Fruit fly (Drosophila melanogaster) whole organism, embryonic: ENCODE results near the gene CG45544.

ENCODE experiments used
- Blimp-1 ChIP-seq: fragments of 200-800 bp; sonication (Bioruptor generic); optimal IDR thresholded peaks from 3 replicates; lab custom pipeline; 2018; ENCODE audit warnings: missing biosample characterization, missing genetic modification characterization, mild to moderate bottlenecking, moderate library complexity, missing genetic modification reagents
- CG10462 ChIP-seq: fragments of 200-800 bp; sonication (Bioruptor generic); optimal IDR thresholded peaks from 2 replicates; lab custom pipeline; 2016; ENCODE audit warnings: missing biosample characterization, missing genetic modification characterization
- CG11504 ChIP-seq: fragments of 200-800 bp; sonication (Bioruptor generic); optimal IDR thresholded peaks from 3 replicates; lab custom pipeline; 2019; ENCODE audit warnings: missing biosample characterization, mild to moderate bottlenecking, missing genetic modification characterization, moderate library complexity
- CG12155 ChIP-seq: fragments of 200-800 bp; sonication (Bioruptor generic); optimal IDR thresholded peaks from 3 replicates; lab custom pipeline; 2016; ENCODE audit warnings: missing biosample characterization, missing genetic modification characterization
- CG12744 ChIP-seq: fragments of 200-800 bp; sonication (Bioruptor generic); optimal IDR thresholded peaks from 2 replicates; lab custom pipeline; 2016; ENCODE audit warnings: missing biosample characterization, missing genetic modification characterization
- CG13624 ChIP-seq: fragments of 200-800 bp; sonication (Bioruptor generic); optimal IDR thresholded peaks from 2 replicates; lab custom pipeline; 2016; ENCODE audit warnings: missing biosample characterization, missing genetic modification characterization
- CG13775 ChIP-seq: fragments of 200-800 bp; sonication (Bioruptor generic); optimal IDR thresholded peaks from 3 replicates; lab custom pipeline; 2017; ENCODE audit warnings: missing biosample characterization, mild to moderate bottlenecking, missing genetic modification characterization
- CG1602 ChIP-seq: fragments of 200-800 bp; sonication (Bioruptor generic); optimal IDR thresholded peaks from 3 replicates; lab custom pipeline; 2016; ENCODE audit warnings: missing biosample characterization, missing genetic modification characterization
- CG17328 ChIP-seq: fragments of 200-800 bp; sonication (Bioruptor generic); IDR thresholded peaks from 2 replicates; pipeline ENCODE4 v1.3.6; 2022; ENCODE audit warnings: missing biosample characterization, missing genetic modification characterization
- CG17361 ChIP-seq: fragments of 200-800 bp; sonication (Bioruptor generic); IDR thresholded peaks from 3 replicates; pipeline ENCODE4 v1.3.6; 2022; ENCODE audit warnings: missing biosample characterization, missing genetic modification characterization
- CG2202 ChIP-seq: fragments of 200-800 bp; sonication (Bioruptor generic); optimal IDR thresholded peaks from 2 replicates; lab custom pipeline; 2018; ENCODE audit warnings: missing biosample characterization, mild to moderate bottlenecking, missing genetic modification characterization
- CG2875 ChIP-seq: fragments of 200-800 bp; sonication (Bioruptor generic); optimal IDR thresholded peaks from 2 replicates; lab custom pipeline; 2017; ENCODE audit warnings: missing biosample characterization, mild to moderate bottlenecking, missing genetic modification characterization, missing genetic modification reagents
- CG30020 ChIP-seq: fragments of 200-800 bp; optimal IDR thresholded peaks from 2 replicates; lab custom pipeline; 2019; ENCODE audit warnings: missing biosample characterization, mild to moderate bottlenecking, missing genetic modification characterization, moderate library complexity
- CG30403 ChIP-seq: fragments of 200-800 bp; sonication (Bioruptor generic); optimal IDR thresholded peaks from 3 replicates; lab custom pipeline; 2016; ENCODE audit warnings: missing biosample characterization, missing genetic modification characterization
- CG30431 ChIP-seq: fragments of 200-800 bp; sonication (Bioruptor generic); optimal IDR thresholded peaks from 2 replicates; lab custom pipeline; 2017; ENCODE audit warnings: missing biosample characterization, missing genetic modification characterization
- CG31365 ChIP-seq: fragments of 200-800 bp; sonication (Bioruptor generic); optimal IDR thresholded peaks from 2 replicates; lab custom pipeline; 2018; ENCODE audit warnings: missing biosample characterization, mild to moderate bottlenecking, missing genetic modification characterization
- CG31441 ChIP-seq: fragments of 200-800 bp; sonication (Bioruptor generic); IDR thresholded peaks from 2 replicates; pipeline ENCODE4 v1.3.6; 2022; ENCODE audit warnings: missing biosample characterization, missing genetic modification characterization
- CG3995 ChIP-seq: fragments of 200-800 bp; sonication (Bioruptor generic); optimal IDR thresholded peaks from 3 replicates; lab custom pipeline; 2016; ENCODE audit warnings: missing biosample characterization, missing genetic modification characterization
- CG4854 ChIP-seq: fragments of 200-800 bp; sonication (Bioruptor generic); optimal IDR thresholded peaks from 2 replicates; lab custom pipeline; 2016; ENCODE audit warnings: missing biosample characterization, missing genetic modification characterization, inconsistent platforms
- CG6683 ChIP-seq: fragments of 200-800 bp; sonication (Bioruptor generic); optimal IDR thresholded peaks from 2 replicates; lab custom pipeline; 2017; ENCODE audit warnings: missing biosample characterization, mild to moderate bottlenecking, missing genetic modification characterization, missing genetic modification reagents
- CG7271 ChIP-seq: fragments of 200-800 bp; sonication (Bioruptor generic); optimal IDR thresholded peaks from 2 replicates; lab custom pipeline; 2018; ENCODE audit warnings: missing biosample characterization, mild to moderate bottlenecking, missing genetic modification characterization, moderate library complexity
- CG7839 ChIP-seq: fragments of 200-800 bp; sonication (Bioruptor generic); optimal IDR thresholded peaks from 3 replicates; lab custom pipeline; 2018; ENCODE audit warnings: missing biosample characterization, mild to moderate bottlenecking, missing genetic modification characterization, moderate library complexity
- CG8281 ChIP-seq: fragments of 200-800 bp; sonication (Bioruptor generic); optimal IDR thresholded peaks from 2 replicates; lab custom pipeline; 2018; ENCODE audit warnings: missing biosample characterization, mild to moderate bottlenecking, missing genetic modification characterization, moderate library complexity
- CG8944 ChIP-seq: fragments of 200-800 bp; sonication (Bioruptor generic); optimal IDR thresholded peaks from 3 replicates; lab custom pipeline; 2016; ENCODE audit warnings: missing biosample characterization, missing genetic modification characterization
- E2f1 ChIP-seq: fragments of 200-800 bp; sonication (Bioruptor generic); IDR thresholded peaks from 2 replicates; pipeline ENCODE4 v1.3.6; 2022; ENCODE audit warnings: missing biosample characterization, missing genetic modification characterization
- Hr39 ChIP-seq: fragments of >200 bp; optimal IDR thresholded peaks from 2 replicates; lab custom pipeline; 2017
- Max ChIP-seq: fragments of 200-800 bp; sonication (Bioruptor generic); optimal IDR thresholded peaks from 2 replicates; lab custom pipeline; 2016; ENCODE audit warnings: missing biosample characterization, mild to moderate bottlenecking, missing genetic modification characterization
- Sin3A ChIP-seq: fragments of >200 bp; optimal IDR thresholded peaks from 2 replicates; lab custom pipeline; 2018
- Ssrp ChIP-seq: fragments of 200-800 bp; sonication (Bioruptor generic); optimal IDR thresholded peaks from 2 replicates; lab custom pipeline; 2018; ENCODE audit warnings: missing biosample characterization, mild to moderate bottlenecking, missing genetic modification characterization, moderate library complexity
- Tbp ChIP-seq: fragments of >200 bp; optimal IDR thresholded peaks from 2 replicates; lab custom pipeline; 2018; ENCODE audit warnings: missing biosample characterization, missing genetic modification characterization
- Vsx1 ChIP-seq: fragments of 200-800 bp; sonication (Bioruptor generic); optimal IDR thresholded peaks from 2 replicates; lab custom pipeline; 2017; ENCODE audit warnings: missing biosample characterization, mild to moderate bottlenecking, missing genetic modification characterization, missing genetic modification reagents
- amos ChIP-seq: fragments of 200-800 bp; sonication (Bioruptor generic); IDR thresholded peaks from 2 replicates; pipeline ENCODE4 v1.3.6; 2022; ENCODE audit warnings: missing biosample characterization, missing genetic modification characterization; ENCODE audit not compliant: partially characterized antibody
- ase ChIP-seq: fragments of 200-800 bp; sonication (Bioruptor generic); IDR thresholded peaks from 3 replicates; pipeline ENCODE4 v1.3.6; 2022; ENCODE audit warnings: missing biosample characterization, missing genetic modification characterization
- ci ChIP-seq: fragments of 200-800 bp; sonication (Bioruptor generic); IDR thresholded peaks from 3 replicates; pipeline ENCODE4 v1.3.6; 2022; ENCODE audit warnings: missing biosample characterization, missing genetic modification characterization
- dati ChIP-seq: fragments of 200-800 bp; sonication (Bioruptor generic); IDR thresholded peaks from 2 replicates; pipeline ENCODE4 v1.3.6; 2022; ENCODE audit warnings: missing biosample characterization, missing genetic modification characterization
- dm ChIP-seq: fragments of 200-800 bp; sonication (Bioruptor generic); optimal IDR thresholded peaks from 3 replicates; lab custom pipeline; 2016; ENCODE audit warnings: missing biosample characterization, missing genetic modification characterization
- dmrt11E ChIP-seq: fragments of 200-800 bp; sonication (Bioruptor generic); optimal IDR thresholded peaks from 3 replicates; lab custom pipeline; 2018; ENCODE audit warnings: missing biosample characterization, mild to moderate bottlenecking, missing genetic modification characterization, moderate library complexity
- grau ChIP-seq: fragments of 200-800 bp; optimal IDR thresholded peaks from 3 replicates; lab custom pipeline; 2019; ENCODE audit warnings: missing biosample characterization, mild to moderate bottlenecking, missing genetic modification characterization, moderate library complexity
- kay ChIP-seq: fragments of 200-800 bp; sonication (Bioruptor generic); optimal IDR thresholded peaks from 2 replicates; lab custom pipeline; 2016; ENCODE audit warnings: missing biosample characterization, missing genetic modification characterization
- mld ChIP-seq: fragments of 200-800 bp; sonication (Bioruptor generic); IDR thresholded peaks from 3 replicates; pipeline ENCODE4 v1.3.6; 2022; ENCODE audit warnings: missing biosample characterization, missing genetic modification characterization; ENCODE audit not compliant: partially characterized antibody
- ranshi ChIP-seq: fragments of 200-800 bp; sonication (Bioruptor generic); IDR thresholded peaks from 2 replicates; pipeline ENCODE4 v1.3.6; 2022; ENCODE audit warnings: missing biosample characterization, missing genetic modification characterization
- sens ChIP-seq: fragments of 200-800 bp; sonication (Bioruptor generic); peaks from one replicate; lab custom pipeline; 2016; ENCODE audit warnings: missing biosample characterization, missing genetic modification characterization
- shn ChIP-seq: fragments of 200-800 bp; sonication (Bioruptor generic); optimal IDR thresholded peaks from 3 replicates; lab custom pipeline; 2016; ENCODE audit warnings: missing biosample characterization, missing genetic modification characterization
- slbo ChIP-seq: fragments of 200-800 bp; sonication (Bioruptor generic); IDR thresholded peaks from 2 replicates; pipeline ENCODE4 v1.3.6; 2022; ENCODE audit warnings: missing biosample characterization, missing genetic modification characterization
- ssp ChIP-seq: fragments of 200-800 bp; sonication (Bioruptor generic); IDR thresholded peaks from 2 replicates; pipeline ENCODE4 v1.3.6; 2022; ENCODE audit warnings: missing biosample characterization, missing genetic modification characterization
- stc ChIP-seq: fragments of 200-800 bp; sonication (Bioruptor generic); IDR thresholded peaks from 2 replicates; pipeline ENCODE4 v1.3.6; 2022; ENCODE audit warnings: missing biosample characterization, missing genetic modification characterization
- trem ChIP-seq: fragments of 200-800 bp; optimal IDR thresholded peaks from 3 replicates; lab custom pipeline; 2019; ENCODE audit warnings: missing biosample characterization, mild to moderate bottlenecking, missing genetic modification characterization, moderate library complexity
- trh ChIP-seq: fragments of 200-800 bp; sonication (Bioruptor generic); optimal IDR thresholded peaks from 2 replicates; lab custom pipeline; 2016; ENCODE audit warnings: missing biosample characterization, missing genetic modification characterization
- twi ChIP-seq: fragments of 200-800 bp; optimal IDR thresholded peaks from 2 replicates; lab custom pipeline; 2019; ENCODE audit warnings: missing biosample characterization, mild to moderate bottlenecking, missing genetic modification characterization, moderate library complexity
- unpg ChIP-seq: fragments of 200-800 bp; sonication (Bioruptor generic); optimal IDR thresholded peaks from 3 replicates; lab custom pipeline; 2018; ENCODE audit warnings: missing biosample characterization, mild to moderate bottlenecking, missing genetic modification characterization, moderate library complexity
- zfh1 ChIP-seq: fragments of 200-800 bp; sonication (Bioruptor generic); IDR thresholded peaks from 3 replicates; pipeline ENCODE4 v1.3.6; 2022; ENCODE audit warnings: missing biosample characterization, missing genetic modification characterization
- zfh2 ChIP-seq: fragments of 200-800 bp; sonication (Bioruptor generic); optimal IDR thresholded peaks from 2 replicates; lab custom pipeline; 2016; ENCODE audit warnings: missing biosample characterization, missing genetic modification characterization

CG45544 gene

DNA sequence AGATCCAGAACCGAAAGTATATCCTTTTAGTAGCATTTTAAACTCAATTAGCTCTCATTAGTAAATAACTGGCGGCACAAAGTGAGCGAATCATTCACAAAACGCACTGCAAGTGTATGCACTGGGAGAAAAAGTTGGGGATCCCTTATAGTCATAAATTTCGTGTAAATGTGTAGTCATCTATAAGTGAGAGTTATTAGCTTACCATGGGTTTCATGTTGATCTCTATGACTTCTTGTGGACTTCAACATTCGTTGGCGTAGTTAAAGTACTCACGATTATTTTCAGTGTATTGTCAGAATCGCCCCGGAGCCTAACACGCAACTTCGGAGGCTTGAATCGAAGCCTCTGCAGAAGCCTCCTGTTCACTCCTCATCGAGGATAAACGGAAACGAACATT is 20.7 kb downstream of the CG45544 start (continued):
- TF ChIP-seq dati (peak; percentile 13; the same call in 1 of the 2 replicates), zfh1 (0 out of 3 replicates have a peak, but pooled peaks have one; percentile 27), Max (no peak), CG8944 (GFP tag; lab: Kevin White, UChicago) (peak; percentile 3), Blimp-1 (peak; percentile 23), dmrt11E (tag; lab: Kevin White, UChicago) (peak; percentile 79), CG2202 (tag; lab: Kevin White, UChicago) (peak; percentile 37), shn (GFP tag; lab: Kevin White, UChicago) (peak; percentile 11), grau (tag; lab: Kevin White, UChicago) (peak; percentile 19), slbo (GFP tag; lab: Robert Waterston, UW) (no peak), CG11504 (tag; lab: Kevin White, UChicago) (peak; percentile 22), Hr39 (lab: Kevin White, UChicago) (no peak), ranshi (no peak), CG6683 (GFP tag; lab: Kevin White, UChicago) (no peak), Tbp (GFP tag; lab: Kevin White, UChicago) (no peak), trh (GFP tag; lab: Kevin White, UChicago) (no peak), Vsx1 (no peak), ase (GFP tag; lab: Robert Waterston, UW) (no peak), Sin3A (no peak), CG7271 (tag; lab: Kevin White, UChicago) (no peak), twi (tag; lab: Kevin White, UChicago) (peak; percentile 4), CG7839 (tag; lab: Kevin White, UChicago) (peak; percentile 34), E2f1 (GFP tag; lab: Robert Waterston, UW) (peak; percentile 34; the same call in 1 of the 2 replicates), CG30431 (GFP tag; lab: Kevin White, UChicago) (peak; percentile 34), CG10462 (GFP tag; lab: Kevin White, UChicago) (no peak), CG2875 (GFP tag; lab: Kevin White, UChicago) (peak; percentile 6), stc (GFP tag; lab: Robert Waterston, UW) (no peak), CG12744 (no peak), mld (GFP tag; lab: Robert Waterston, UW) (no peak), sens (peak; percentile 83), CG12155 (GFP tag; lab: Kevin White, UChicago) (no peak), CG3995 (no peak), amos (GFP tag; lab: Robert Waterston, UW) (no peak), CG17328 (GFP tag; lab: Robert Waterston, UW) (peak; percentile 38; the same call in 1 of the 2 replicates), CG30020 (tag; lab: Kevin White, UChicago) (no peak), dm (GFP tag; lab: Kevin White, UChicago) (no peak), CG31441 (peak; percentile 25; the same call in 1 of the 2 replicates), CG8281 (tag; lab: Kevin White, UChicago) (no peak), unpg (peak; percentile 17), Ssrp (peak; percentile 15), CG1602 (GFP tag; lab: Kevin White, UChicago) (peak; percentile 14), kay (no peak), CG13775 (GFP tag; lab: Kevin White, UChicago) (peak; percentile 3), CG4854 (no peak), CG31365 (tag; lab: Kevin White, UChicago) (no peak), trem (tag; lab: Kevin White, UChicago) (peak; percentile 9), ssp (no peak), CG13624 (no peak), zfh2 (GFP tag; lab: Kevin White, UChicago) (no peak), ci (0 out of 3 replicates have a peak, but pooled peaks have one; percentile 12), CG30403 (GFP tag; lab: Kevin White, UChicago) (peak; percentile 24), CG17361 (GFP tag; lab: Robert Waterston, UW) (0 out of 3 replicates have a peak, but pooled peaks have one; percentile 9)
